Fruit fly (Drosophila melanogaster) whole organism, embryonic: ENCODE results near the gene CG44838.

Experiments
- Aef1 ChIP-seq: fragments of 200-800 bp; sonication (Bioruptor generic); IDR thresholded peaks from 3 replicates; pipeline ENCODE4 v1.3.6; 2022; ENCODE audit warnings: missing biosample characterization, missing genetic modification characterization
- Bgb ChIP-seq: fragments of 200-800 bp; sonication (Bioruptor generic); IDR thresholded peaks from 2 replicates; pipeline ENCODE4 v1.3.6; 2022; ENCODE audit warnings: missing biosample characterization, missing genetic modification characterization; ENCODE audit not compliant: partially characterized antibody
- CG10209 ChIP-seq: fragments of 200-800 bp; sonication (Bioruptor generic); optimal IDR thresholded peaks from 3 replicates; lab custom pipeline; 2017; ENCODE audit warnings: missing biosample characterization, mild to moderate bottlenecking, missing genetic modification characterization, missing genetic modification reagents
- CG10274 ChIP-seq: fragments of 200-800 bp; sonication (Bioruptor generic); optimal IDR thresholded peaks from 3 replicates; lab custom pipeline; 2017; ENCODE audit warnings: missing biosample characterization, mild to moderate bottlenecking, missing genetic modification characterization
- CG10462 ChIP-seq: fragments of 200-800 bp; sonication (Bioruptor generic); optimal IDR thresholded peaks from 2 replicates; lab custom pipeline; 2016; ENCODE audit warnings: missing biosample characterization, missing genetic modification characterization
- CG12744 ChIP-seq: fragments of 200-800 bp; sonication (Bioruptor generic); optimal IDR thresholded peaks from 2 replicates; lab custom pipeline; 2016; ENCODE audit warnings: missing biosample characterization, missing genetic modification characterization
- CG12769 ChIP-seq: fragments of 200-800 bp; sonication (Bioruptor generic); optimal IDR thresholded peaks from 2 replicates; lab custom pipeline; 2019; ENCODE audit warnings: missing biosample characterization, mild to moderate bottlenecking, missing genetic modification characterization, moderate library complexity
- CG14050 ChIP-seq: fragments of 200-800 bp; sonication (Bioruptor generic); IDR thresholded peaks from 3 replicates; pipeline ENCODE4 v1.3.6; 2022; ENCODE audit warnings: missing biosample characterization, missing genetic modification characterization
- CG14441 ChIP-seq: fragments of 200-800 bp; sonication (Bioruptor generic); IDR thresholded peaks from 2 replicates; pipeline ENCODE4 v1.3.6; 2022; ENCODE audit warnings: missing biosample characterization, missing genetic modification characterization
- CG15479 ChIP-seq: fragments of 200-800 bp; sonication (Bioruptor generic); optimal IDR thresholded peaks from 3 replicates; lab custom pipeline; 2019; ENCODE audit warnings: missing biosample characterization, mild to moderate bottlenecking, missing genetic modification characterization, moderate library complexity
- CG1602 ChIP-seq: fragments of 200-800 bp; sonication (Bioruptor generic); optimal IDR thresholded peaks from 3 replicates; lab custom pipeline; 2016; ENCODE audit warnings: missing biosample characterization, missing genetic modification characterization
- CG4328 ChIP-seq: fragments of 200-800 bp; sonication (Bioruptor generic); optimal IDR thresholded peaks from 3 replicates; lab custom pipeline; 2017; ENCODE audit warnings: missing biosample characterization, missing genetic modification reagents, missing genetic modification characterization
- CG5953 ChIP-seq: fragments of 200-800 bp; sonication (Bioruptor generic); IDR thresholded peaks from 2 replicates; pipeline ENCODE4 v1.3.6; 2022; ENCODE audit warnings: missing biosample characterization, missing genetic modification characterization
- CG6791 ChIP-seq: fragments of 200-800 bp; sonication (Bioruptor generic); IDR thresholded peaks from 3 replicates; pipeline ENCODE4 v1.3.6; 2022; ENCODE audit warnings: missing biosample characterization, missing genetic modification characterization; ENCODE audit not compliant: partially characterized antibody
- CG8765 ChIP-seq: fragments of 200-800 bp; sonication (Bioruptor generic); IDR thresholded peaks from 2 replicates; pipeline ENCODE4 v1.3.6; 2022; ENCODE audit warnings: missing biosample characterization, missing genetic modification characterization
- Drgx ChIP-seq: fragments of 200-800 bp; sonication (Bioruptor generic); IDR thresholded peaks from 2 replicates; pipeline ENCODE4 v1.3.6; 2022; ENCODE audit warnings: missing biosample characterization, missing genetic modification characterization
- Gsc ChIP-seq: fragments of 200-800 bp; sonication (Bioruptor generic); IDR thresholded peaks from 2 replicates; pipeline ENCODE4 v1.3.6; 2022; ENCODE audit warnings: missing biosample characterization, missing genetic modification characterization
- HLHmδ ChIP-seq: fragments of 200-800 bp; sonication (Bioruptor generic); optimal IDR thresholded peaks from 2 replicates; lab custom pipeline; 2018; ENCODE audit warnings: missing biosample characterization, mild to moderate bottlenecking, missing genetic modification characterization, moderate library complexity
- Kr ChIP-seq: fragments of 200-800 bp; sonication (Bioruptor generic); optimal IDR thresholded peaks from 2 replicates; lab custom pipeline; 2017; ENCODE audit warnings: missing biosample characterization, mild to moderate bottlenecking, missing genetic modification characterization
- Lim3 ChIP-seq: fragments of 200-800 bp; sonication (Bioruptor generic); IDR thresholded peaks from 2 replicates; pipeline ENCODE4 v1.3.6; 2022; ENCODE audit warnings: missing biosample characterization, missing genetic modification characterization
- Mrtf ChIP-seq: fragments of 200-800 bp; sonication (Bioruptor generic); IDR thresholded peaks from 3 replicates; pipeline ENCODE4 v1.3.6; 2022; ENCODE audit warnings: missing biosample characterization, missing genetic modification characterization
- Neu2 ChIP-seq: fragments of 200-800 bp; sonication (Bioruptor generic); optimal IDR thresholded peaks from 3 replicates; lab custom pipeline; 2016; ENCODE audit warnings: missing biosample characterization, missing genetic modification characterization, borderline replicate concordance
- Rfx ChIP-seq: fragments of 200-800 bp; sonication (Bioruptor generic); IDR thresholded peaks from 2 replicates; pipeline ENCODE4 v1.3.6; 2022; ENCODE audit warnings: missing biosample characterization, missing genetic modification characterization
- Sox100B ChIP-seq: fragments of 200-800 bp; sonication (Bioruptor generic); optimal IDR thresholded peaks from 3 replicates; lab custom pipeline; 2018; ENCODE audit warnings: missing biosample characterization, mild to moderate bottlenecking, missing genetic modification characterization
- bbx ChIP-seq: fragments of 200-800 bp; sonication (Bioruptor generic); IDR thresholded peaks from 2 replicates; pipeline ENCODE4 v1.3.6; 2022; ENCODE audit warnings: missing biosample characterization, missing genetic modification characterization; ENCODE audit not compliant: partially characterized antibody
- bcd ChIP-seq: fragments of 200-800 bp; sonication (Bioruptor generic); optimal IDR thresholded peaks from 2 replicates; lab custom pipeline; 2017; ENCODE audit warnings: missing biosample characterization, mild to moderate bottlenecking, missing genetic modification characterization
- chif ChIP-seq, 2 experiments: fragments of 200-800 bp; sonication (Bioruptor generic); optimal IDR thresholded peaks; 3 replicates each; lab custom pipeline; 2016; ENCODE audit warnings: missing biosample characterization in 2 of 2, missing genetic modification characterization in 2 of 2
- chinmo ChIP-seq: fragments of 200-800 bp; sonication (Bioruptor generic); IDR thresholded peaks from 4 replicates; pipeline ENCODE4 v1.3.6; 2022; ENCODE audit warnings: missing biosample characterization, missing genetic modification characterization; ENCODE audit not compliant: partially characterized antibody
- chm ChIP-seq: fragments of 200-800 bp; sonication (Bioruptor generic); IDR thresholded peaks from 2 replicates; pipeline ENCODE4 v1.3.6; 2022; ENCODE audit warnings: missing biosample characterization, missing genetic modification characterization
- croc ChIP-seq: fragments of 200-800 bp; sonication (Bioruptor generic); conservative IDR thresholded peaks from 3 replicates; pipeline ENCODE4 v1.3.6; 2022; ENCODE audit warnings: missing biosample characterization, missing genetic modification characterization
- dm ChIP-seq: fragments of 200-800 bp; sonication (Bioruptor generic); optimal IDR thresholded peaks from 3 replicates; lab custom pipeline; 2016; ENCODE audit warnings: missing biosample characterization, missing genetic modification characterization
- dmrt99B ChIP-seq: fragments of 200-800 bp; sonication (Bioruptor generic); optimal IDR thresholded peaks from 2 replicates; lab custom pipeline; 2018; ENCODE audit warnings: missing biosample characterization, mild to moderate bottlenecking, missing genetic modification characterization, moderate library complexity
- gsb-n ChIP-seq: fragments of 200-800 bp; sonication (Bioruptor generic); optimal IDR thresholded peaks from 3 replicates; lab custom pipeline; 2018; ENCODE audit warnings: missing biosample characterization, mild to moderate bottlenecking, missing genetic modification characterization
- hkb ChIP-seq, 2 experiments: fragments of 200-800 bp in 1 of 2; fragments of >200 bp in 1 of 2; sonication (Bioruptor generic) in 1 of 2; IDR thresholded peaks in 1 of 2; optimal IDR thresholded peaks in 1 of 2; 2 replicates each; pipeline versions ENCODE4 v1.3.6 to Lab custom; 2017 to 2022; ENCODE audit warnings: missing biosample characterization in 1 of 2, missing genetic modification characterization in 1 of 2
- ind ChIP-seq: fragments of 200-800 bp; sonication (Bioruptor generic); optimal IDR thresholded peaks from 3 replicates; lab custom pipeline; 2016; ENCODE audit warnings: missing biosample characterization, missing genetic modification characterization
- lov ChIP-seq, 2 experiments: fragments of 200-800 bp in 1 of 2; fragments of >200 bp in 1 of 2; sonication (Bioruptor generic) in 1 of 2; IDR thresholded peaks in 1 of 2; optimal IDR thresholded peaks in 1 of 2; 2 replicates in 1 of 2; 3 replicates in 1 of 2; pipeline versions ENCODE4 v1.3.6 to Lab custom; 2017 to 2022; ENCODE audit warnings: missing biosample characterization in 1 of 2, missing genetic modification characterization in 1 of 2
- nerfin-2 ChIP-seq: fragments of 200-800 bp; sonication (Bioruptor generic); IDR thresholded peaks from 2 replicates; pipeline ENCODE4 v1.3.6; 2022; ENCODE audit warnings: missing biosample characterization, missing genetic modification characterization; ENCODE audit not compliant: partially characterized antibody
- run ChIP-seq: fragments of 200-800 bp; sonication (Bioruptor generic); optimal IDR thresholded peaks from 3 replicates; lab custom pipeline; 2018; ENCODE audit warnings: missing biosample characterization, mild to moderate bottlenecking, missing genetic modification characterization
- slbo ChIP-seq: fragments of 200-800 bp; sonication (Bioruptor generic); IDR thresholded peaks from 2 replicates; pipeline ENCODE4 v1.3.6; 2022; ENCODE audit warnings: missing biosample characterization, missing genetic modification characterization
- sqz ChIP-seq: fragments of 200-800 bp; sonication (Bioruptor generic); optimal IDR thresholded peaks from 3 replicates; lab custom pipeline; 2018; ENCODE audit warnings: missing biosample characterization, mild to moderate bottlenecking, missing genetic modification characterization
- sr ChIP-seq: fragments of 200-800 bp; sonication (Bioruptor generic); IDR thresholded peaks from 3 replicates; pipeline ENCODE4 v1.3.6; 2022; ENCODE audit warnings: missing biosample characterization, missing genetic modification characterization
- stc ChIP-seq: fragments of 200-800 bp; sonication (Bioruptor generic); IDR thresholded peaks from 2 replicates; pipeline ENCODE4 v1.3.6; 2022; ENCODE audit warnings: missing biosample characterization, missing genetic modification characterization
- stwl ChIP-seq: fragments of 200-800 bp; sonication (Bioruptor generic); optimal IDR thresholded peaks from 3 replicates; lab custom pipeline; 2018; ENCODE audit warnings: missing biosample characterization, mild to moderate bottlenecking, missing genetic modification characterization, moderate library complexity
- tin ChIP-seq: fragments of 200-800 bp; sonication (Bioruptor generic); optimal IDR thresholded peaks from 3 replicates; lab custom pipeline; 2016; ENCODE audit warnings: missing biosample characterization, missing genetic modification characterization
- unpg ChIP-seq: fragments of 200-800 bp; sonication (Bioruptor generic); optimal IDR thresholded peaks from 3 replicates; lab custom pipeline; 2018; ENCODE audit warnings: missing biosample characterization, mild to moderate bottlenecking, missing genetic modification characterization, moderate library complexity
- vfl ChIP-seq: fragments of 200-800 bp; sonication (Bioruptor generic); optimal IDR thresholded peaks from 2 replicates; lab custom pipeline; 2016; ENCODE audit warnings: missing biosample characterization, missing genetic modification characterization

The CG44838 gene

DNA sequence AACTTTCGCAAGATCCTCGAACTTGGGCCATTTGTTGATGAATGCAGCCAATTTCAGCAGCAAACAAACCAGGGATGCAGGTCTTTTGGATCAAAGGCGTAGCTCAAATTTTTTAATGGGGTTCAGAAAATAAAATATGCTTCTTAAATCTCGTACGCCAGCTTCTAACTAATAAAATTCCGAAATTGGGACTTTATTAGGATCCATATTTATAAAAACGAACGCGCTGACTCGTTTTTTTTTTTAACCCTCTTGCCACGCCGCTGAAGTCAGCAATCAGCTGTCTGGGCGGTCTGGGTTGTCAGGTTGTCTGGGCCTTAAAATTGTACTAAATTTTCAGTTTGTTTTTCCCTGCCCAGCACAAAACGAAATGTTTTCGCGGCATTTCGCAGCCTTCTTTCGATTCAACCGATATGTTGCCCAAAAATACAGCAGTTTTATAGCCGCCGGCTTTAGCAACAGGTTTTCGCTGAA, 3.2 kb upstream of the CG44838 start, which contains the start of gene CG3437 (continued):
- TF ChIP-seq Sox100B (GFP tag; lab: Kevin White, UChicago) = peak; percentile 96
- peak; percentile 80 for TF ChIP-seq stwl (tag; lab: Kevin White, UChicago)
- TF ChIP-seq CG12744 = peak; percentile 98
- TF ChIP-seq CG10462 (GFP tag; lab: Kevin White, UChicago) = peak; percentile 97
- TF ChIP-seq CG5953 (GFP tag; lab: Robert Waterston, UW) = peak; percentile 98
- peak; percentile 97 for TF ChIP-seq gsb-n (tag; lab: Kevin White, UChicago)
- TF ChIP-seq CG10209 = peak; percentile 99
- peak; percentile 59 for TF ChIP-seq CG15479 (GFP tag; lab: Kevin White, UChicago)
- peak; percentile 97 for TF ChIP-seq Lim3 (GFP tag; lab: Robert Waterston, UW)
- TF ChIP-seq unpg (GFP tag; lab: Kevin White, UChicago) = peak; percentile 99
- peak; percentile 97 to 99 for TF ChIP-seq chif (GFP tag; optimal IDR thresholded peaks at IDR 0.05; lab: Kevin White, UChicago)
- TF ChIP-seq CG8765 (GFP tag; lab: Robert Waterston, UW) = peak; percentile 99
- TF ChIP-seq run (tag; lab: Kevin White, UChicago) = peak; percentile 94
- peak; percentile 99 for TF ChIP-seq CG1602 (GFP tag; lab: Kevin White, UChicago)
- no peak for TF ChIP-seq lov (optimal IDR thresholded peaks at IDR 0.05; lab: Kevin White, UChicago)
- TF ChIP-seq lov (GFP tag; IDR thresholded peaks at IDR 0.05; lab: Robert Waterston, UW) = peak; percentile 100
- peak; percentile 98 for TF ChIP-seq tin (GFP tag; lab: Kevin White, UChicago)
- peak; percentile 71 for TF ChIP-seq Kr
- peak; percentile 98 for TF ChIP-seq ind (GFP tag; lab: Kevin White, UChicago)

DNA sequence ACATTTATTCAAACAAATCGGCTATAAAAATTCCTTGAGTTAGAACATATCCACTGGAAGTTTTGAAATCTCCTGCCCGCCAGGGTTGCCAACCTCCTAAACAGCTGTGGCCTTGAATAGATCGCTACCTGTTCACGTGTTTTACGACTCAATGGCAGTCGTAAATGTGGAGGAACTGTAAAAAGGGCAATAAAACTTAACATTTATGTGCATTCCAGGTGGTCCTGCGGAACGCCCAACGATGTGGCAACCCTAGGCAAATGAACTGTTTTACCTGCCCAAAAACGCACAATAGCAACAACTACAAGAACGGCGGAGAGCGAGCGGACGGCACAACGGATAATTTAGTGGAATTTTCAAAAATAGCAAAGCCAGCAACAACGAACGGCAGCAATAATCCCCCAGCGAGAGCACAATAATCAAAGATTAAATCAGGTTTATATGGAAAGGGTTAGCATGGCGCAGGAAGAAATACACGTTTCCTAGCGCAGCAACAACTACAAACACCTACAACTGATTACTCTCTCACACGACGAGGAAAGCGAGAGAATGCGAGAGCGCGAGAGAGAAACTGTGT, 908 bp downstream of the CG44838 start:
- TF ChIP-seq CG14441 (GFP tag; lab: Robert Waterston, UW) = peak; percentile 48; the same call in 1 of the 2 replicates
- no peak for TF ChIP-seq nerfin-2 (GFP tag; lab: Robert Waterston, UW)
- peak; percentile 32 for TF ChIP-seq HLHmδ (GFP tag; lab: Kevin White, UChicago)
- TF ChIP-seq stc = 0 out of 2 replicates have a peak, but pooled peaks have one; percentile 27
- TF ChIP-seq CG14050 = no peak
- peak; percentile 44 for TF ChIP-seq Neu2
- no peak for TF ChIP-seq croc (GFP tag; lab: Robert Waterston, UW)
- peak; percentile 16; the same call in 1 of the 2 replicates for TF ChIP-seq Bgb (GFP tag; lab: Robert Waterston, UW)
- TF ChIP-seq CG12769 (tag; lab: Kevin White, UChicago) = peak; percentile 53
- TF ChIP-seq dm (GFP tag; lab: Kevin White, UChicago) = peak; percentile 13
- 0 out of 4 replicates have a peak, but pooled peaks have one; percentile 46 for TF ChIP-seq chinmo (GFP tag; lab: Robert Waterston, UW)
- no peak for TF ChIP-seq chm (GFP tag; lab: Robert Waterston, UW)
- 0 out of 2 replicates have a peak, but pooled peaks have one; percentile 27 for TF ChIP-seq Gsc (GFP tag; lab: Robert Waterston, UW)
- 0 out of 2 replicates have a peak, but pooled peaks have one; percentile 55 for TF ChIP-seq bbx (GFP tag; lab: Robert Waterston, UW)
- peak; percentile 29 for TF ChIP-seq vfl (GFP tag; lab: Kevin White, UChicago)
- TF ChIP-seq hkb (optimal IDR thresholded peaks at IDR 0.05; lab: Kevin White, UChicago) = no peak
- TF ChIP-seq hkb (GFP tag; IDR thresholded peaks at IDR 0.05; lab: Robert Waterston, UW) = peak; percentile 69
- TF ChIP-seq Aef1 = 0 out of 3 replicates have a peak, but pooled peaks have one; percentile 9
- no peak for TF ChIP-seq sqz (GFP tag; lab: Kevin White, UChicago)
- TF ChIP-seq CG4328 (GFP tag; lab: Kevin White, UChicago) = no peak
- no peak for TF ChIP-seq dmrt99B (tag; lab: Kevin White, UChicago)
- TF ChIP-seq Drgx (GFP tag; lab: Robert Waterston, UW) = peak; percentile 15; the same call in 1 of the 2 replicates
- peak; percentile 38 for TF ChIP-seq bcd (GFP tag; lab: Kevin White, UChicago)
- TF ChIP-seq Rfx (GFP tag; lab: Robert Waterston, UW) = peak; percentile 61
- TF ChIP-seq slbo = peak; percentile 59
- 0 out of 2 replicates have a peak, but pooled peaks have one; percentile 21 for TF ChIP-seq CG8765 (GFP tag; lab: Robert Waterston, UW)
- peak; percentile 57; the same call in 1 of the 3 replicates for TF ChIP-seq Mrtf (GFP tag; lab: Robert Waterston, UW)
- peak; percentile 23 for TF ChIP-seq CG10274
- peak; percentile 46; the same call in 1 of the 3 replicates for TF ChIP-seq CG6791 (GFP tag; lab: Robert Waterston, UW)
- peak; percentile 6; the same call in 1 of the 3 replicates for TF ChIP-seq sr (GFP tag; lab: Robert Waterston, UW)
